Fruit fly (Drosophila melanogaster) whole organism, pupa: ENCODE measurements around the gene CG1116.
A peak's percentile ranks its signal among the peaks of the same experiment; 100 is the strongest.

Experiments used
- CG10348 ChIP-seq: fragments of 200-800 bp; sonication (Bioruptor generic); IDR thresholded peaks from 2 replicates; pipeline ENCODE4 v1.3.6; 2022; ENCODE audit warnings: missing biosample characterization, missing genetic modification characterization
- CG12605 ChIP-seq: fragments of 200-800 bp; sonication (Bioruptor generic); IDR thresholded peaks from 2 replicates; pipeline ENCODE4 v1.3.6; 2022; ENCODE audit warnings: missing biosample characterization, missing genetic modification characterization
- CG13204 ChIP-seq: fragments of 200-800 bp; sonication (Bioruptor generic); optimal IDR thresholded peaks from 2 replicates; lab custom pipeline; 2018; ENCODE audit warnings: missing biosample characterization, mild to moderate bottlenecking, missing genetic modification characterization, moderate library complexity
- CG14655 ChIP-seq: fragments of 200-800 bp; sonication (Bioruptor generic); optimal IDR thresholded peaks from 3 replicates; lab custom pipeline; 2017; ENCODE audit warnings: mild to moderate bottlenecking, missing biosample characterization, missing genetic modification reagents, missing genetic modification characterization
- CG15710 ChIP-seq: fragments of 200-800 bp; sonication (Bioruptor generic); optimal IDR thresholded peaks from 2 replicates; lab custom pipeline; 2018; ENCODE audit warnings: missing biosample characterization, mild to moderate bottlenecking, missing genetic modification characterization, moderate library complexity
- CG17806 ChIP-seq: fragments of 200-800 bp; sonication (Bioruptor generic); optimal IDR thresholded peaks from 2 replicates; lab custom pipeline; 2018; ENCODE audit warnings: missing biosample characterization, mild to moderate bottlenecking, missing genetic modification characterization, moderate library complexity
- CG32121 ChIP-seq: fragments of 200-800 bp; sonication (Bioruptor generic); IDR thresholded peaks from 2 replicates; pipeline ENCODE4 v1.3.6; 2022; ENCODE audit warnings: missing biosample characterization, missing genetic modification characterization
- CG34367 ChIP-seq: fragments of 200-800 bp; sonication (Bioruptor generic); optimal IDR thresholded peaks from 2 replicates; lab custom pipeline; 2018; ENCODE audit warnings: missing biosample characterization, mild to moderate bottlenecking, missing genetic modification characterization
- CG4496 ChIP-seq: fragments of 200-800 bp; sonication (Bioruptor generic); IDR thresholded peaks from 3 replicates; pipeline ENCODE4 v1.3.6; 2022; ENCODE audit warnings: missing biosample characterization, missing genetic modification characterization
- CG8159 ChIP-seq: fragments of 200-800 bp; sonication (Bioruptor generic); optimal IDR thresholded peaks from 3 replicates; lab custom pipeline; 2018; ENCODE audit warnings: missing biosample characterization, mild to moderate bottlenecking, missing genetic modification characterization, moderate library complexity
- CG8301 ChIP-seq: fragments of 200-800 bp; sonication (Bioruptor generic); optimal IDR thresholded peaks from 2 replicates; lab custom pipeline; 2018; ENCODE audit warnings: missing biosample characterization, mild to moderate bottlenecking, missing genetic modification characterization
- CG9948 ChIP-seq: fragments of 200-800 bp; sonication (Bioruptor generic); optimal IDR thresholded peaks from 2 replicates; lab custom pipeline; 2018; ENCODE audit warnings: missing biosample characterization, mild to moderate bottlenecking, missing genetic modification characterization, moderate library complexity
- D1 ChIP-seq: fragments of 200-800 bp; sonication (Bioruptor generic); optimal IDR thresholded peaks from 2 replicates; lab custom pipeline; 2018; ENCODE audit warnings: missing biosample characterization, mild to moderate bottlenecking, missing genetic modification characterization, moderate library complexity
- EcR ChIP-seq: fragments of 200-800 bp; sonication (Bioruptor generic); optimal IDR thresholded peaks from 3 replicates; lab custom pipeline; 2019; ENCODE audit warnings: missing biosample characterization, missing genetic modification characterization, mild to moderate bottlenecking, moderate library complexity, missing genetic modification reagents
- Ets98B ChIP-seq: fragments of 200-800 bp; sonication (Bioruptor generic); IDR thresholded peaks from 2 replicates; pipeline ENCODE4 v1.3.6; 2022; ENCODE audit warnings: missing biosample characterization, missing genetic modification characterization
- Pif1A ChIP-seq: fragments of 200-800 bp; sonication (Bioruptor generic); optimal IDR thresholded peaks from 3 replicates; lab custom pipeline; 2016; ENCODE audit warnings: missing biosample characterization, missing genetic modification characterization
- Pif1B ChIP-seq: fragments of 200-800 bp; sonication (Bioruptor generic); optimal IDR thresholded peaks from 3 replicates; lab custom pipeline; 2016; ENCODE audit warnings: missing biosample characterization, missing genetic modification characterization
- Snoo ChIP-seq: fragments of 200-800 bp; sonication (Bioruptor generic); optimal IDR thresholded peaks from 3 replicates; lab custom pipeline; 2017; ENCODE audit warnings: missing biosample characterization, mild to moderate bottlenecking, missing genetic modification characterization, inconsistent platforms
- fd96Ca ChIP-seq: fragments of 200-800 bp; sonication (Bioruptor generic); IDR thresholded peaks from 3 replicates; pipeline ENCODE4 v1.3.6; 2022; ENCODE audit warnings: missing biosample characterization, missing genetic modification characterization
- gl ChIP-seq: fragments of 200-800 bp; sonication (Bioruptor generic); optimal IDR thresholded peaks from 2 replicates; lab custom pipeline; 2018; ENCODE audit warnings: missing biosample characterization, mild to moderate bottlenecking, missing genetic modification characterization
- rn ChIP-seq: fragments of 200-800 bp; sonication (Bioruptor generic); IDR thresholded peaks from 2 replicates; pipeline ENCODE4 v1.3.6; 2022; ENCODE audit warnings: missing biosample characterization, missing genetic modification characterization

Gene CG1116

DNA sequence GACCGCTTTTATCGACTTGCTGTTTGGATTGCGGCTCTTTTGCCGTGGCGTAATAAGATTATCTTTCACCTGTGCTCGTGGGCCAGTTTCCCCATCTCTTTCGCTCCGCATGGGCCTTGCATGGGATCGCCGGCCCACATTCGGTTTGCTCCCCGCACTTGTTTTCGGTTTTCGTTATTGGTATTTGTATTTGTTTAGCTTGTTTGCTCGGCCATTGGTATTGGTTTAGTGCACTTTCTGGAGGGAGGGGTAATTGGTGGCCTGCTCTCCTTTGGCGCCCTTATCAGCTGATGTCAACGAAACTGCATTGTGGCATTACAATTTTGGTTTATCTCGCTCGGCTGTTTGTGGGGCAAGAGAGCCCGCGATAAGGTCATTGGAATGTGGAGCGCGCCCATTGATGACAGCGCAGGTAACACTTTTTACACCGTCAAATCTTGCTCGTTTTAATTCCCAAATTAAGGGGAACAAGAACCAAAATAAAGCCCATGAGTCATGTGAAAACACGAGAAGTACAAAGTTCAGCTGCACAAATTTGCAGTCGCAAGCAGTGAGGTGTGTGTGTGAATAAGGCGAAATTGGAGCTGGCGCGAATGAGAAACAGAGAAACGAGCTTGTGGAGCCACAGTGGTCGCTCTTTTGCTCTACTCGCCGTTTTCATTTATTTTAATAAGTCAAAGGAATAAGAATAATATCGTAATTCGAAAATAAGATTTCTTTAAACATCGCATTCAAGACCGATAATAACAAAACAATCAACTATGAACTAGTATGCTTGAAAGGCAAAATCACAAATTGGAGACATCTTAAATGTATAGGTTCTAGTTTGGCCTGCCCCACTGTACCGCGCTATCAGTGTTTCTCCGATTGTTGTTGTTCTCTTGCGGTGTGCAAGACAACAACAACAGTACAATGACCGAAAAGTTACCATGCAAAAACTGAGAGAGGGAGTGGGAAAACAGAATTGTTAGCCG, 3.8 kb upstream of the CG1116 start:
- TF ChIP-seq CG4496 (GFP tag; lab: Robert Waterston, UW), result peak; percentile 84
- TF ChIP-seq CG12605 (GFP tag; lab: Robert Waterston, UW), result peak; percentile 80
- peak; percentile 88 for TF ChIP-seq EcR (GFP tag; lab: Kevin White, UChicago)
- peak; percentile 85 for TF ChIP-seq Snoo (tag; lab: Kevin White, UChicago)
- TF ChIP-seq CG13204 (GFP tag; lab: Kevin White, UChicago), result peak; percentile 82
- peak; percentile 79 for TF ChIP-seq Ets98B (GFP tag; lab: Robert Waterston, UW)
- peak; percentile 90 for TF ChIP-seq CG8301 (tag; lab: Kevin White, UChicago)
- TF ChIP-seq gl (tag; lab: Kevin White, UChicago), result peak; percentile 70
- peak; percentile 87 for TF ChIP-seq fd96Ca (GFP tag; lab: Robert Waterston, UW)
- TF ChIP-seq CG17806 (tag; lab: Kevin White, UChicago), result peak; percentile 82
- peak; percentile 90 for TF ChIP-seq CG15710 (tag; lab: Kevin White, UChicago)
- TF ChIP-seq CG32121 (GFP tag; lab: Robert Waterston, UW), result peak; percentile 76
- peak; percentile 83 for TF ChIP-seq Pif1B (GFP tag; lab: Kevin White, UChicago)
- TF ChIP-seq rn (GFP tag; lab: Robert Waterston, UW), result peak; percentile 63
- peak; percentile 89 for TF ChIP-seq CG8159
- TF ChIP-seq CG9948 (tag; lab: Kevin White, UChicago), result peak; percentile 88
- peak; percentile 45 for TF ChIP-seq D1 (tag; lab: Kevin White, UChicago)
- peak; percentile 90 for TF ChIP-seq CG14655
- TF ChIP-seq CG34367 (tag; lab: Kevin White, UChicago), result peak; percentile 84
- TF ChIP-seq Pif1A, result peak; percentile 89
- TF ChIP-seq CG10348 (GFP tag; lab: Robert Waterston, UW), result no peak

DNA sequence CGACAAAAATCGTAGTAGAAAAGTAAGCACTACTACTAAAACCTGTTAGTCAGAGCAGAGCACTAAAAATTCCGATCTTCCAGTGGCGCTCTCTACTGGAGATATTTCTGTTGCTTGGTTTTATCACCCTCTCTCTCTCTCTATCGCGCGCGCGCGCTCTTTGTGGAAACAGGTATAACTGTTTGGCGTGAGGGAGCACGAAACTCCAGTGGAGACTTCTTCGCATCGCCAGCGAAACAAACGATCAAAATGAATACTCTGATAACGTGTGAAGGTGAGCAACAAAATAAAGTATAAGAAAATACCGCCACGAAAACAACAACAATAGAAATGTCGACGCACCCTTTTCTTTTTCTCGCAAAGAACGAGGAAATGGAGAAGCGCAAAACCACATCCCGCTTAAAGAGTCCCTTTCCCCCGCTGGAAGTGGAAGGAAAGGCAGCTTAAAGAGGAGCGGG, 3.1 kb upstream of the CG1116 start:
- TF ChIP-seq CG4496 (GFP tag; lab: Robert Waterston, UW) (no peak), Ets98B (GFP tag; lab: Robert Waterston, UW) (no peak), Pif1B (GFP tag; lab: Kevin White, UChicago) (no peak), EcR (GFP tag; lab: Kevin White, UChicago) (peak; percentile 60), fd96Ca (GFP tag; lab: Robert Waterston, UW) (no peak), CG10348 (GFP tag; lab: Robert Waterston, UW) (no peak)
- TF ChIP-seq, all 21 proteins: peak for 1

DNA sequence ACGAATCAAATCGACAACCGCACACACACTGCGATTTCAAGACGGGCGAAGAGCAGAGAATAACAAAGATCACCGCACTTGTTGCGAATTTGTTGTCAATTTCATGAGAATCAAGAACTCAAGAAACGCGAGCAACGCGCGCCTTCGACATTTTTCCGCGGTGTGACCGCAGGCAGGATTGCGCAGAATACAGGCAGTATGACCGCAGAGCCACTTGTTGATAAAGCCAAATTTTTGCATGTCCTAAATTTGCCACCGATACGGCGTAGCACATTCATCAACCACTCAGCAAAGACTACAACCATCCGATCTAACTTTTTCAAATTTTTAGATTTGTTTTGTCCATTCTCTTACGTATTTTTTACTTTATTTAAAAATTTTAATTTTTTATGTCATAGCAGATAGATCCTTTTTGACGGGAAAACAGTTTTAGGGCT, 2.2 kb upstream of the CG1116 start, which contains the start of gene cno:
TSS of gene cno (minus strand) at position 179 of the 437 bp plus-strand sequence.
- TF ChIP-seq CG34367 (tag; lab: Kevin White, UChicago) (no peak), Ets98B (GFP tag; lab: Robert Waterston, UW) (peak; percentile 48; the same call in 1 of the 2 replicates), fd96Ca (GFP tag; lab: Robert Waterston, UW) (0 out of 3 replicates have a peak, but pooled peaks have one; percentile 22), CG10348 (GFP tag; lab: Robert Waterston, UW) (no peak), CG12605 (GFP tag; lab: Robert Waterston, UW) (peak; percentile 46; the same call in 1 of the 2 replicates), CG14655 (no peak), Snoo (tag; lab: Kevin White, UChicago) (peak; percentile 8), Pif1B (GFP tag; lab: Kevin White, UChicago) (no peak), CG17806 (tag; lab: Kevin White, UChicago) (no peak)

dm6 chr3R:5223135-5223534, 3.7 kb downstream of the CG1116 start, which contains the start of gene CG2604:
CG2604 (minus strand) TSS chr3R:5223365.
- TF ChIP-seq gl (tag; lab: Kevin White, UChicago) (peak; percentile 60), CG13204 (GFP tag; lab: Kevin White, UChicago) (no peak), CG4496 (GFP tag; lab: Robert Waterston, UW) (peak; percentile 71), CG8301 (tag; lab: Kevin White, UChicago) (no peak), CG15710 (tag; lab: Kevin White, UChicago) (peak; percentile 34), Snoo (tag; lab: Kevin White, UChicago) (peak; percentile 51), CG14655 (no peak), Pif1A (no peak), CG32121 (GFP tag; lab: Robert Waterston, UW) (no peak), fd96Ca (GFP tag; lab: Robert Waterston, UW) (no peak), Ets98B (GFP tag; lab: Robert Waterston, UW) (peak; percentile 57), CG8159 (no peak), CG10348 (GFP tag; lab: Robert Waterston, UW) (no peak), EcR (GFP tag; lab: Kevin White, UChicago) (peak; percentile 11), CG12605 (GFP tag; lab: Robert Waterston, UW) (peak; percentile 35; the same call in 1 of the 2 replicates), D1 (tag; lab: Kevin White, UChicago) (no peak), Pif1B (GFP tag; lab: Kevin White, UChicago) (no peak), rn (GFP tag; lab: Robert Waterston, UW) (no peak), CG9948 (tag; lab: Kevin White, UChicago) (no peak), CG34367 (tag; lab: Kevin White, UChicago) (peak; percentile 25), CG17806 (tag; lab: Kevin White, UChicago) (peak; percentile 6)

dm6 chr3R:5223839-5224238, 4.4 kb downstream of the CG1116 start, which contains the start of gene CG14664:
CG14664 (plus strand) TSS chr3R:5224139.
- TF ChIP-seq CG32121 (GFP tag; lab: Robert Waterston, UW), result no peak
- TF ChIP-seq fd96Ca (GFP tag; lab: Robert Waterston, UW), result peak; percentile 26; the same call in 1 of the 3 replicates
